Comparison of ENCODE assay signal across 5 fruit fly cellular contexts in the genomic region with DNA sequence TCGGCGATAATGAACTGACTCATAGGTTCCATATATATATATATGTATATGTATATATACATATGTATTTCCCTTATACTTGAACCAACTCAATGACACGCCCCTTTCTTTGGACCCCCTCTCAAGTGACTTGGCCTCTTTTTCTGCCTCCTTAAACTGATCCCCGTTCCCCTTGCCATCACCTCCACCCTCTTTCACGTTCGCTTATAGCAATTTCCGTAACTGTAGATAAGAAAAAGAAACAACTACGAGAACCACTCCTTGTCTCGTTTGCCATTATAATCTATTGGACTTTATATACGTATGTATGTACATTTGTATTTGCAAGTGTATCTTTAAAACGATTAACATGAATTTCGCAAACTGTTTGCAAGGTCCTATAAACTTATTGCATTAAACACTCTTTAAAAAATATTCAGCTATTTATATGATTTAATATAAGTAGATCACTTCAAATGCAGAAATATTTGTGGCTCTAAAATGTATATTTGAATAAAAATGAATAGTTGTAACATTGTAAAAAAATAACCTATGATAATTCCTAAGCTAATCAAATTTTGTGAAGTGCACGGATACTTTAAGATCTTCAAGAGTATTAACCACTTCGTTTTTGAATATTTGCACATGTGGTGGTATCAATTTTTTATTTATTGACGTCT.
A peak's percentile ranks its signal among the peaks of the same experiment; 100 is the strongest.
TF ChIP-seq lines count a peak whose summit lies in the region.

No protein-coding gene starts in this region.

TF ChIP-seq in whole organism, adult, 20 proteins besides CTCF, POLR2A, EP300 and RAD21 (continued from another document):
- peak; percentile 85 for TF ChIP-seq CG7101 (tag; optimal IDR thresholded peaks at IDR 0.05; lab: Kevin White, UChicago)
- peak; percentile 64 for TF ChIP-seq CG33017 (tag; optimal IDR thresholded peaks at IDR 0.05; lab: Kevin White, UChicago)
- TF ChIP-seq CG14711 (tag; optimal IDR thresholded peaks at IDR 0.05; lab: Kevin White, UChicago) = peak; percentile 68
TF ChIP-seq in whole organism, adult: peak in this region for 13.

TF ChIP-seq in whole organism, embryonic, 481 proteins besides CTCF, POLR2A, EP300 and RAD21 (continued from another document and continues in another):
- peak in 1 of 2 experiments; percentile 14 for TF ChIP-seq bsh (GFP tag; optimal IDR thresholded peaks at IDR 0.05; lab: Kevin White, UChicago)
- TF ChIP-seq inv (GFP tag; IDR thresholded peaks at IDR 0.05; lab: Robert Waterston, UW; ENCODE audit: partially characterized antibody) = no peak
- peak; percentile 33 for TF ChIP-seq CG30403 (GFP tag; optimal IDR thresholded peaks at IDR 0.05; lab: Kevin White, UChicago)
- TF ChIP-seq E2f1 (GFP tag; IDR thresholded peaks at IDR 0.05; lab: Robert Waterston, UW) = no peak
- TF ChIP-seq CG4328 (GFP tag; optimal IDR thresholded peaks at IDR 0.05; lab: Kevin White, UChicago) = no peak
- TF ChIP-seq CG10543 (GFP tag; optimal IDR thresholded peaks at IDR 0.05; lab: Kevin White, UChicago) = no peak
- TF ChIP-seq Aef1 (GFP tag; IDR thresholded peaks at IDR 0.05; lab: Robert Waterston, UW) = no peak
- TF ChIP-seq CG32532 (GFP tag; IDR thresholded peaks at IDR 0.05; lab: Robert Waterston, UW) = peak; percentile 5; the same call in 1 of the 2 replicates
- TF ChIP-seq tll (GFP tag; optimal IDR thresholded peaks at IDR 0.05; lab: Kevin White, UChicago) = no peak
- TF ChIP-seq ara (GFP tag; IDR thresholded peaks at IDR 0.05; lab: Robert Waterston, UW) = no peak
- peak; percentile 44 for TF ChIP-seq lbe (GFP tag; optimal IDR thresholded peaks at IDR 0.05; lab: Kevin White, UChicago)
- peak; percentile 18; the same call in 1 of the 2 replicates for TF ChIP-seq Rfx (GFP tag; IDR thresholded peaks at IDR 0.05; lab: Robert Waterston, UW)
- TF ChIP-seq gfzf (GFP tag; optimal IDR thresholded peaks at IDR 0.05; lab: Kevin White, UChicago) = no peak
- TF ChIP-seq CG3163 (GFP tag; optimal IDR thresholded peaks at IDR 0.05; lab: Kevin White, UChicago) = no peak
- peak; percentile 70 for TF ChIP-seq Hmr (GFP tag; optimal IDR thresholded peaks at IDR 0.05; lab: Kevin White, UChicago)
- no peak for TF ChIP-seq CG6689 (GFP tag; IDR thresholded peaks at IDR 0.05; lab: Robert Waterston, UW)
- TF ChIP-seq CG14965 (GFP tag; optimal IDR thresholded peaks at IDR 0.05; lab: Kevin White, UChicago; ENCODE audit: borderline replicate concordance) = no peak
- peak; percentile 36 for TF ChIP-seq CG15011 (GFP tag; optimal IDR thresholded peaks at IDR 0.05; lab: Kevin White, UChicago)
- no peak for TF ChIP-seq dpn (GFP tag; optimal IDR thresholded peaks at IDR 0.05; lab: Kevin White, UChicago)
- TF ChIP-seq CG8944 (GFP tag; optimal IDR thresholded peaks at IDR 0.05; lab: Kevin White, UChicago) = no peak
- peak; percentile 48 for TF ChIP-seq CoRest (tag; optimal IDR thresholded peaks at IDR 0.05; lab: Kevin White, UChicago)
- no peak for TF ChIP-seq tio (GFP tag; optimal IDR thresholded peaks at IDR 0.05; lab: Kevin White, UChicago)
- peak; percentile 10 for TF ChIP-seq CG8281 (tag; optimal IDR thresholded peaks at IDR 0.05; lab: Kevin White, UChicago)
- no peak for TF ChIP-seq CG11085 (GFP tag; IDR thresholded peaks at IDR 0.05; lab: Robert Waterston, UW)
- peak; percentile 52 for TF ChIP-seq CG7839 (tag; optimal IDR thresholded peaks at IDR 0.05; lab: Kevin White, UChicago)
- TF ChIP-seq CG3995 (GFP tag; optimal IDR thresholded peaks at IDR 0.05; lab: Kevin White, UChicago) = no peak
- TF ChIP-seq B-H2 (GFP tag; optimal IDR thresholded peaks at IDR 0.05; lab: Kevin White, UChicago) = no peak
- TF ChIP-seq Fer3 (tag; optimal IDR thresholded peaks at IDR 0.05; lab: Kevin White, UChicago) = peak; percentile 37
- peak; percentile 6 for TF ChIP-seq bcd (GFP tag; optimal IDR thresholded peaks at IDR 0.05; lab: Kevin White, UChicago)
- peak; percentile 70 for TF ChIP-seq CG3281 (GFP tag; optimal IDR thresholded peaks at IDR 0.05; lab: Kevin White, UChicago)

TF ChIP-seq in whole organism, prepupa, 60 proteins besides CTCF, POLR2A, EP300 and RAD21 (continued from another document and continues in another):
- TF ChIP-seq CG3919 (GFP tag; optimal IDR thresholded peaks at IDR 0.05; lab: Kevin White, UChicago) = peak; percentile 64
- no peak for TF ChIP-seq Blimp-1 (GFP tag; optimal IDR thresholded peaks at IDR 0.05; lab: Kevin White, UChicago)
- peak; percentile 48 for TF ChIP-seq fd59A (GFP tag; optimal IDR thresholded peaks at IDR 0.05; lab: Kevin White, UChicago)
- TF ChIP-seq vri (GFP tag; optimal IDR thresholded peaks at IDR 0.05; lab: Kevin White, UChicago) = peak; percentile 26
- no peak for TF ChIP-seq Hr38 (GFP tag; optimal IDR thresholded peaks at IDR 0.05; lab: Kevin White, UChicago)
- TF ChIP-seq Met (GFP tag; optimal IDR thresholded peaks at IDR 0.05; lab: Kevin White, UChicago) = peak; percentile 69
- peak; percentile 81 for TF ChIP-seq CG32006 (GFP tag; optimal IDR thresholded peaks at IDR 0.05; lab: Kevin White, UChicago)
- TF ChIP-seq CG10631 (GFP tag; optimal IDR thresholded peaks at IDR 0.05; lab: Kevin White, UChicago) = peak; percentile 71
- no peak for TF ChIP-seq CG16779 (tag; optimal IDR thresholded peaks at IDR 0.05; lab: Kevin White, UChicago)
- peak; percentile 65 for TF ChIP-seq Eip93F (GFP tag; optimal IDR thresholded peaks at IDR 0.05; lab: Kevin White, UChicago)
- TF ChIP-seq CG11902 (GFP tag; optimal IDR thresholded peaks at IDR 0.05; lab: Kevin White, UChicago) = peak; percentile 36
- TF ChIP-seq salr (GFP tag; optimal IDR thresholded peaks at IDR 0.05; lab: Kevin White, UChicago) = peak in 1 of 2 experiments; percentile 65
- peak; percentile 12 for TF ChIP-seq CG1621 (tag; optimal IDR thresholded peaks at IDR 0.05; lab: Kevin White, UChicago)
- TF ChIP-seq Ets96B (tag; optimal IDR thresholded peaks at IDR 0.05; lab: Kevin White, UChicago) = peak; percentile 68
- peak; percentile 52 for TF ChIP-seq Eip75B (GFP tag; optimal IDR thresholded peaks at IDR 0.05; lab: Kevin White, UChicago)
- no peak for TF ChIP-seq fkh (GFP tag; optimal IDR thresholded peaks at IDR 0.05; lab: Kevin White, UChicago)
- peak; percentile 68 for TF ChIP-seq CG34406 (GFP tag; optimal IDR thresholded peaks at IDR 0.05; lab: Kevin White, UChicago)
- peak; percentile 62 for TF ChIP-seq Sox14 (GFP tag; optimal IDR thresholded peaks at IDR 0.05; lab: Kevin White, UChicago)
- TF ChIP-seq esn (GFP tag; optimal IDR thresholded peaks at IDR 0.05; lab: Kevin White, UChicago) = peak; percentile 75
- peak; percentile 15 for TF ChIP-seq Ets21C (GFP tag; optimal IDR thresholded peaks at IDR 0.05; lab: Kevin White, UChicago)
- peak; percentile 72 for TF ChIP-seq pdm3 (GFP tag; optimal IDR thresholded peaks at IDR 0.05; lab: Kevin White, UChicago)
- peak; percentile 62 for TF ChIP-seq Hr4 (GFP tag; optimal IDR thresholded peaks at IDR 0.05; lab: Kevin White, UChicago)
- peak; percentile 65 for TF ChIP-seq CG6792 (GFP tag; optimal IDR thresholded peaks at IDR 0.05; lab: Kevin White, UChicago)
- TF ChIP-seq dsx (GFP tag; optimal IDR thresholded peaks at IDR 0.05; lab: Kevin White, UChicago; ENCODE audit: poor library complexity, severe bottlenecking) = peak; percentile 57
- TF ChIP-seq Gug (GFP tag; IDR thresholded peaks at IDR 0.05; lab: Robert Waterston, UW) = peak; percentile 45
- peak; percentile 32 for TF ChIP-seq achi (GFP tag; optimal IDR thresholded peaks at IDR 0.05; lab: Kevin White, UChicago)
- TF ChIP-seq svp (GFP tag; lab: Kevin White, UChicago) = peak; percentile 77
- no peak for TF ChIP-seq dac (GFP tag; optimal IDR thresholded peaks at IDR 0.05; lab: Kevin White, UChicago)
- peak; percentile 27 for TF ChIP-seq Sox15 (GFP tag; optimal IDR thresholded peaks at IDR 0.05; lab: Kevin White, UChicago)
- peak; percentile 46 for TF ChIP-seq Sox102F (GFP tag; optimal IDR thresholded peaks at IDR 0.05; lab: Kevin White, UChicago)
- TF ChIP-seq Smox (GFP tag; optimal IDR thresholded peaks at IDR 0.05; lab: Kevin White, UChicago) = peak; percentile 69

TF ChIP-seq in whole organism, pupa, 21 proteins besides CTCF, POLR2A, EP300 and RAD21 (continued from another document):
- TF ChIP-seq CG4496 (GFP tag; IDR thresholded peaks at IDR 0.05; lab: Robert Waterston, UW) (peak; percentile 49; the same call in 1 of the 3 replicates), Snoo (tag; optimal IDR thresholded peaks at IDR 0.05; lab: Kevin White, UChicago) (peak; percentile 53), D1 (tag; optimal IDR thresholded peaks at IDR 0.05; lab: Kevin White, UChicago) (no peak)

TF ChIP-seq in whole organism, wandering third instar larva, 38 proteins besides CTCF, POLR2A, EP300 and RAD21 (continued from another document):
- no peak for TF ChIP-seq CG32264 (GFP tag; optimal IDR thresholded peaks at IDR 0.05; lab: Kevin White, UChicago)
- no peak for TF ChIP-seq Hr83 (GFP tag; optimal IDR thresholded peaks at IDR 0.05; lab: Kevin White, UChicago; ENCODE audit: poor library complexity, severe bottlenecking)
- no peak for TF ChIP-seq N (GFP tag; optimal IDR thresholded peaks at IDR 0.05; lab: Kevin White, UChicago)
- TF ChIP-seq sv (GFP tag; optimal IDR thresholded peaks at IDR 0.05; lab: Kevin White, UChicago) = no peak
- TF ChIP-seq Sp1 (GFP tag; optimal IDR thresholded peaks at IDR 0.05; lab: Kevin White, UChicago) = peak; percentile 76
- TF ChIP-seq h (GFP tag; optimal IDR thresholded peaks at IDR 0.05; lab: Kevin White, UChicago) = peak; percentile 68
- no peak for TF ChIP-seq dsf (GFP tag; optimal IDR thresholded peaks at IDR 0.05; lab: Kevin White, UChicago; ENCODE audit: borderline replicate concordance)
- TF ChIP-seq brk (GFP tag; optimal IDR thresholded peaks at IDR 0.05; lab: Kevin White, UChicago) = peak; percentile 40
- peak; percentile 36 for TF ChIP-seq woc (GFP tag; optimal IDR thresholded peaks at IDR 0.05; lab: Kevin White, UChicago)
- no peak for TF ChIP-seq jim (GFP tag; optimal IDR thresholded peaks at IDR 0.05; lab: Kevin White, UChicago)
- no peak for TF ChIP-seq Vsx2 (GFP tag; optimal IDR thresholded peaks at IDR 0.05; lab: Kevin White, UChicago; ENCODE audit: partially characterized antibody)
- TF ChIP-seq br (GFP tag; optimal IDR thresholded peaks at IDR 0.05; lab: Kevin White, UChicago) = peak; percentile 36
- TF ChIP-seq usp (GFP tag; optimal IDR thresholded peaks at IDR 0.05; lab: Kevin White, UChicago) = no peak
- peak; percentile 45 for TF ChIP-seq psq (GFP tag; optimal IDR thresholded peaks at IDR 0.05; lab: Kevin White, UChicago)
- TF ChIP-seq Hnf4 (GFP tag; optimal IDR thresholded peaks at IDR 0.05; lab: Kevin White, UChicago) = peak; percentile 22
